Worm (Caenorhabditis elegans): ENCODE data around the gene C06H5.8.
"Not testable (repeated sequence)": the region's sequence is repeated elsewhere in the genome, so short reads cannot be mapped to it uniquely, and the experiment has no call there.

DNA sequence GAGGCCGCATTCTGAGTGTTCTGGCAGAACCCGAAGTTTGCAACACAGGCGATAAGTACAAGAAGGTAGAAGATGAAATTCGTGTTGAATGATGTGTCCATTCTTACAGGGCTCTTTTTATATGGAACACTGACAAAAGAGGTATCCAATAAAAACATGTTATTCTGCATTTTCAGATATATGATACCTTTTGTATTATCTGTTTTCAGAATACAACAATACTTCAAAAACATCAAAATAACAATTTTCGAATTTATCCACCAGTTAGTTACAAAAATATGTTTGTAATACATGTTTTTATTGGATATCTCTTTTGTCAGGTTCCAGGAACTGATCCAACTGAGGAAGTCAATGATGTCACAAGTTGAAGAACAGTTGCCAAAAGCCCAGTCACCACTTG is 21.2 kb upstream of the C06H5.8 start, which contains the start of gene C06H5.13:
- not testable (repeated sequence) for TF ChIP-seq him-1, W03F9.2, dao-5 (tag; optimal IDR thresholded peaks at IDR 0.05)
